Fruit fly (Drosophila melanogaster) whole organism, embryonic: ENCODE data around the gene Arc42.

ENCODE experiments used
- Aef1 ChIP-seq: fragments of 200-800 bp; sonication (Bioruptor generic); IDR thresholded peaks from 3 replicates; pipeline ENCODE4 v1.3.6; 2022; ENCODE audit warnings: missing biosample characterization, missing genetic modification characterization
- Asciz ChIP-seq: fragments of 200-800 bp; sonication (Bioruptor generic); optimal IDR thresholded peaks from 2 replicates; lab custom pipeline; 2017; ENCODE audit warnings: missing biosample characterization, mild to moderate bottlenecking, missing genetic modification characterization, missing genetic modification reagents
- CG10147 ChIP-seq: fragments of 200-800 bp; sonication (Bioruptor generic); optimal IDR thresholded peaks from 2 replicates; lab custom pipeline; 2019; ENCODE audit warnings: missing biosample characterization, mild to moderate bottlenecking, missing genetic modification characterization, moderate library complexity
- CG11247 ChIP-seq: fragments of 200-800 bp; sonication (Bioruptor generic); IDR thresholded peaks from 2 replicates; pipeline ENCODE4 v1.3.6; 2022; ENCODE audit warnings: missing biosample characterization, missing genetic modification characterization
- CG11696 ChIP-seq: fragments of 200-800 bp; sonication (Bioruptor generic); IDR thresholded peaks from 2 replicates; pipeline ENCODE4 v1.3.6; 2022; ENCODE audit warnings: missing biosample characterization, missing genetic modification characterization
- CG12659 ChIP-seq: fragments of 200-800 bp; sonication (Bioruptor generic); optimal IDR thresholded peaks from 3 replicates; lab custom pipeline; 2017; ENCODE audit warnings: mild to moderate bottlenecking, missing biosample characterization, missing genetic modification reagents, missing genetic modification characterization
- CG12744 ChIP-seq: fragments of 200-800 bp; sonication (Bioruptor generic); optimal IDR thresholded peaks from 2 replicates; lab custom pipeline; 2016; ENCODE audit warnings: missing biosample characterization, missing genetic modification characterization
- CG14441 ChIP-seq: fragments of 200-800 bp; sonication (Bioruptor generic); IDR thresholded peaks from 2 replicates; pipeline ENCODE4 v1.3.6; 2022; ENCODE audit warnings: missing biosample characterization, missing genetic modification characterization
- CG17802 ChIP-seq: fragments of 200-800 bp; sonication (Bioruptor generic); optimal IDR thresholded peaks from 2 replicates; lab custom pipeline; 2018; ENCODE audit warnings: missing biosample characterization, mild to moderate bottlenecking, missing genetic modification characterization, moderate library complexity
- CG3163 ChIP-seq: fragments of 200-800 bp; sonication (Bioruptor generic); optimal IDR thresholded peaks from 3 replicates; lab custom pipeline; 2016; ENCODE audit warnings: missing biosample characterization, missing genetic modification characterization
- CG34224 ChIP-seq: fragments of 200-800 bp; sonication (Bioruptor generic); IDR thresholded peaks from 3 replicates; pipeline ENCODE4 v1.3.6; 2022; ENCODE audit warnings: missing biosample characterization, missing genetic modification characterization; ENCODE audit not compliant: partially characterized antibody
- CG3726 ChIP-seq: fragments of 200-800 bp; sonication (Bioruptor generic); IDR thresholded peaks from 3 replicates; pipeline ENCODE4, ENCODE4 v1.3.6; 2022; ENCODE audit warnings: missing biosample characterization, missing genetic modification characterization
- CG3838 ChIP-seq: fragments of 200-800 bp; sonication (Bioruptor generic); optimal IDR thresholded peaks from 3 replicates; lab custom pipeline; 2016; ENCODE audit warnings: missing biosample characterization, missing genetic modification characterization
- CG3995 ChIP-seq: fragments of 200-800 bp; sonication (Bioruptor generic); optimal IDR thresholded peaks from 3 replicates; lab custom pipeline; 2016; ENCODE audit warnings: missing biosample characterization, missing genetic modification characterization
- CG6175 ChIP-seq: fragments of 200-800 bp; sonication (Bioruptor generic); IDR thresholded peaks from 3 replicates; pipeline ENCODE4 v1.3.6; 2022; ENCODE audit warnings: missing biosample characterization, missing genetic modification characterization
- CG6683 ChIP-seq: fragments of 200-800 bp; sonication (Bioruptor generic); optimal IDR thresholded peaks from 2 replicates; lab custom pipeline; 2017; ENCODE audit warnings: missing biosample characterization, mild to moderate bottlenecking, missing genetic modification characterization, missing genetic modification reagents
- CG7786 ChIP-seq: fragments of 200-800 bp; sonication (Bioruptor generic); optimal IDR thresholded peaks from 2 replicates; lab custom pipeline; 2016; ENCODE audit warnings: missing biosample characterization, missing genetic modification characterization
- Dad ChIP-seq: fragments of 200-800 bp; sonication (Bioruptor generic); optimal IDR thresholded peaks from 3 replicates; lab custom pipeline; 2016; ENCODE audit warnings: missing biosample characterization, missing genetic modification characterization
- Dek ChIP-seq: fragments of 200-800 bp; sonication (Bioruptor generic); optimal IDR thresholded peaks from 3 replicates; lab custom pipeline; 2019; ENCODE audit warnings: missing biosample characterization, mild to moderate bottlenecking, missing genetic modification characterization, moderate library complexity
- Elba2 ChIP-seq: fragments of 200-800 bp; sonication (Bioruptor generic); optimal IDR thresholded peaks from 3 replicates; lab custom pipeline; 2016; ENCODE audit warnings: missing biosample characterization, missing genetic modification characterization
- Ets65A ChIP-seq: fragments of 200-800 bp; sonication (Bioruptor generic); peaks from one replicate; lab custom pipeline; 2016; ENCODE audit warnings: missing biosample characterization, missing genetic modification characterization
- Gug ChIP-seq: fragments of 200-800 bp; sonication (Bioruptor generic); IDR thresholded peaks from 4 replicates; pipeline ENCODE4 v1.3.6; 2022; ENCODE audit warnings: missing biosample characterization, missing genetic modification characterization
- Hsf ChIP-seq: fragments of 200-800 bp; sonication (Bioruptor generic); optimal IDR thresholded peaks from 3 replicates; lab custom pipeline; 2016; ENCODE audit warnings: missing biosample characterization, missing genetic modification characterization
- Lpt ChIP-seq: fragments of >200 bp; optimal IDR thresholded peaks from 2 replicates; lab custom pipeline; 2018; ENCODE audit warnings: missing biosample characterization, missing genetic modification characterization
- NFAT ChIP-seq: fragments of 200-800 bp; sonication (Bioruptor generic); IDR thresholded peaks from 2 replicates; pipeline ENCODE4 v1.3.6; 2022; ENCODE audit warnings: missing biosample characterization, missing genetic modification characterization
- Six4 ChIP-seq: fragments of 200-800 bp; sonication (Bioruptor generic); optimal IDR thresholded peaks from 2 replicates; lab custom pipeline; 2016; ENCODE audit warnings: missing biosample characterization, missing genetic modification characterization
- Trl ChIP-seq, 3 experiments: fragments of >200 bp in 2 of 3; fragments of 200-800 bp in 1 of 3; sonication (Bioruptor generic) in 1 of 3; optimal IDR thresholded peaks; 2 replicates in 1 of 3; 3 replicates in 2 of 3; lab custom pipeline; 2016 to 2017; ENCODE audit warnings: missing biosample characterization in 1 of 3, missing genetic modification characterization in 1 of 3
- ab ChIP-seq: fragments of 200-800 bp; sonication (Bioruptor generic); optimal IDR thresholded peaks from 2 replicates; lab custom pipeline; 2016; ENCODE audit warnings: missing biosample characterization, missing genetic modification characterization
- bigmax ChIP-seq: fragments of 200-800 bp; sonication (Bioruptor generic); optimal IDR thresholded peaks from 2 replicates; lab custom pipeline; 2018; ENCODE audit warnings: missing biosample characterization, mild to moderate bottlenecking, missing genetic modification characterization
- cad ChIP-seq: fragments of >200 bp; optimal IDR thresholded peaks from 2 replicates; lab custom pipeline; 2017; ENCODE audit warnings: missing biosample characterization, missing genetic modification characterization
- chinmo ChIP-seq: fragments of 200-800 bp; sonication (Bioruptor generic); IDR thresholded peaks from 4 replicates; pipeline ENCODE4 v1.3.6; 2022; ENCODE audit warnings: missing biosample characterization, missing genetic modification characterization; ENCODE audit not compliant: partially characterized antibody
- croc ChIP-seq: fragments of 200-800 bp; sonication (Bioruptor generic); conservative IDR thresholded peaks from 3 replicates; pipeline ENCODE4 v1.3.6; 2022; ENCODE audit warnings: missing biosample characterization, missing genetic modification characterization
- da ChIP-seq: fragments of 200-800 bp; sonication (Bioruptor generic); optimal IDR thresholded peaks from 2 replicates; lab custom pipeline; 2016; ENCODE audit warnings: missing biosample characterization, missing genetic modification characterization
- en ChIP-seq: fragments of 200-800 bp; sonication (Bioruptor generic); optimal IDR thresholded peaks from 2 replicates; lab custom pipeline; 2016; ENCODE audit warnings: missing biosample characterization, missing genetic modification characterization
- fd102C ChIP-seq: fragments of 200-800 bp; sonication (Bioruptor generic); optimal IDR thresholded peaks from 2 replicates; lab custom pipeline; 2018; ENCODE audit warnings: missing biosample characterization, mild to moderate bottlenecking, missing genetic modification characterization, moderate library complexity
- fru ChIP-seq: fragments of >200 bp; optimal IDR thresholded peaks from 2 replicates; lab custom pipeline; 2017
- gem ChIP-seq: fragments of 200-800 bp; sonication (Bioruptor generic); optimal IDR thresholded peaks from 2 replicates; lab custom pipeline; 2019; ENCODE audit warnings: missing biosample characterization, mild to moderate bottlenecking, missing genetic modification characterization, moderate library complexity
- gfzf ChIP-seq: fragments of 200-800 bp; sonication (Bioruptor generic); optimal IDR thresholded peaks from 2 replicates; lab custom pipeline; 2016; ENCODE audit warnings: missing biosample characterization, mild to moderate bottlenecking, missing genetic modification characterization, moderate library complexity
- gsb ChIP-seq: fragments of 200-800 bp; sonication (Bioruptor generic); IDR thresholded peaks from 2 replicates; pipeline ENCODE4 v1.3.6; 2022; ENCODE audit warnings: missing biosample characterization, missing genetic modification characterization
- gt ChIP-seq: fragments of 200-800 bp; sonication (Bioruptor generic); IDR thresholded peaks from 2 replicates; pipeline ENCODE4 v1.3.6; 2022; ENCODE audit warnings: missing biosample characterization, missing genetic modification characterization
- jing ChIP-seq: fragments of 200-800 bp; sonication (Bioruptor generic); optimal IDR thresholded peaks from 2 replicates; lab custom pipeline; 2018; ENCODE audit warnings: missing biosample characterization, mild to moderate bottlenecking, missing genetic modification characterization
- lilli ChIP-seq: fragments of 200-800 bp; sonication (Bioruptor generic); optimal IDR thresholded peaks from 3 replicates; lab custom pipeline; 2016; ENCODE audit warnings: missing biosample characterization, missing genetic modification characterization
- mam ChIP-seq: fragments of 200-800 bp; sonication (Bioruptor generic); optimal IDR thresholded peaks from 3 replicates; lab custom pipeline; 2016; ENCODE audit warnings: missing biosample characterization, missing genetic modification characterization
- otp ChIP-seq: fragments of 200-800 bp; sonication (Bioruptor generic); IDR thresholded peaks from 3 replicates; pipeline ENCODE4, ENCODE4 v1.3.6; 2022; ENCODE audit warnings: missing biosample characterization, missing genetic modification characterization
- pan ChIP-seq, 4 experiments: fragments of >200 bp in 3 of 4; fragments of 200-800 bp in 1 of 4; sonication (Bioruptor generic) in 1 of 4; optimal IDR thresholded peaks in 3 of 4; IDR thresholded peaks in 1 of 4; 2 replicates each; pipeline versions ENCODE4 v1.3.6 to Lab custom; 2017 to 2022; ENCODE audit warnings: missing biosample characterization in 2 of 4, missing genetic modification characterization in 2 of 4, mixed read lengths in 1 of 4
- sim ChIP-seq: fragments of 200-800 bp; sonication (Bioruptor generic); IDR thresholded peaks from 2 replicates; pipeline ENCODE4 v1.3.6; 2022; ENCODE audit warnings: missing biosample characterization, missing genetic modification characterization
- sisA ChIP-seq: fragments of 200-800 bp; sonication (Bioruptor generic); IDR thresholded peaks from 2 replicates; pipeline ENCODE4 v1.3.6; 2022; ENCODE audit warnings: missing biosample characterization, missing genetic modification characterization
- so ChIP-seq: fragments of 200-800 bp; sonication (Bioruptor generic); IDR thresholded peaks from 3 replicates; pipeline ENCODE4 v1.3.6; 2022; ENCODE audit warnings: missing biosample characterization, missing genetic modification characterization
- zen ChIP-seq: fragments of 200-800 bp; sonication (Bioruptor generic); optimal IDR thresholded peaks from 3 replicates; lab custom pipeline; 2018; ENCODE audit warnings: missing biosample characterization, mild to moderate bottlenecking, missing genetic modification characterization, moderate library complexity

Gene Arc42

DNA sequence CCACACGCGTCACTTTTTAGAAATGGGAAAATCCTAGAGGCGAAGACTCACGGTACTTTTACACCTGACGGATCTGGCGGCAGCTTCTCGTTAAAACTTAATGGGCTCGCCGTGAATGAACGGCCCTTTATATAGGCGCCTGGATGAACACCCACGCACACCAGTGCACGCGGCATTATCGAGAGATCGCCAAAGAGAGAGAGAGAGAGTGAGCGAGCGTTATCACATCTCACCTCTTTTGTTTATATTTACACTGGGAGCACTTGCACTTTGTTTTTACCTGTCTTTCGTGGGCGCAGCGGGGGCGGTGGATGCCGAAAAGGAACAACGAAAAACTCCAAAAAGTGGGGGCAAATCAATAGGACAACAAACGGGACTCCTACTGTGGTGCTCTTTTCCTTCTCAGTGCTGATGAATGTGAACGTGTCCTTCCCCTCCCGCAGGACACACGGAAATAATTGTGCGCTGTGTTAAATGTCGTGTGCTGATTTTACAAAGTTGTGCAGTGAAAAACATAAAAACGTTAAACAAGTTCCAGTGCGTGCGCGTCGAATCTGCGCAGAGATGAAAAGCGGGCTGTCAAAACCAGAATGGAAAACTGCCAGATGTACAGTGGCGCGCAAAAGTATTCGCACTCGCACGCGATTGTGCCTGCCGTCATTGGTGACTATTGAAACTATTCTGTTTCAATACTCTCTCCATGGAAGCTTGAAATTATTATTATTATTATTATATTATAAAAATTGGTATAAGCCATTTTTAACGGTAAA, 2.2 kb upstream of the Arc42 start, which contains the start of gene Mrp5 (continued):
- no peak for TF ChIP-seq en
- TF ChIP-seq Dad (GFP tag; lab: Kevin White, UChicago), result no peak
- TF ChIP-seq Gug (GFP tag; lab: Robert Waterston, UW), result peak; percentile 75; the same call in 3 of the 4 replicates
- TF ChIP-seq Asciz (GFP tag; lab: Kevin White, UChicago), result no peak
- TF ChIP-seq bigmax (GFP tag; lab: Kevin White, UChicago), result no peak
- TF ChIP-seq CG12744 (GFP tag; lab: Kevin White, UChicago), result no peak
- peak; percentile 57 for TF ChIP-seq gem (tag; lab: Kevin White, UChicago)
- no peak for TF ChIP-seq fd102C (GFP tag; lab: Kevin White, UChicago)
- TF ChIP-seq CG6683 (GFP tag; lab: Kevin White, UChicago), result no peak
- TF ChIP-seq pan (optimal IDR thresholded peaks at IDR 0.05; lab: Kevin White, UChicago), result no peak
- peak in 1 of 2 experiments; percentile 62 for TF ChIP-seq pan (GFP tag; optimal IDR thresholded peaks at IDR 0.05 in 1 of 2, IDR thresholded peaks at IDR 0.05 in 1 of 2)
- TF ChIP-seq CG11247 (GFP tag; lab: Robert Waterston, UW), result peak; percentile 59; the same call in 1 of the 2 replicates
- TF ChIP-seq Trl (optimal IDR thresholded peaks at IDR 0.05; lab: Kevin White, UChicago), result peak; percentile 69 to 71
- no peak for TF ChIP-seq Trl (GFP tag; optimal IDR thresholded peaks at IDR 0.05; lab: Kevin White, UChicago)
- TF ChIP-seq Dek (tag; lab: Kevin White, UChicago), result peak; percentile 19
- TF ChIP-seq CG12659 (GFP tag; lab: Kevin White, UChicago), result peak; percentile 26
- TF ChIP-seq croc (GFP tag; lab: Robert Waterston, UW), result no peak
- TF ChIP-seq CG11696, result peak; percentile 48
- TF ChIP-seq zen (tag; lab: Kevin White, UChicago), result no peak
- TF ChIP-seq gsb (GFP tag; lab: Robert Waterston, UW), result no peak
- no peak for TF ChIP-seq chinmo (GFP tag; lab: Robert Waterston, UW)
- TF ChIP-seq Six4 (GFP tag; lab: Kevin White, UChicago), result no peak
- no peak for TF ChIP-seq jing (GFP tag; lab: Kevin White, UChicago)
- peak; percentile 49; the same call in 2 of the 3 replicates for TF ChIP-seq Aef1
- TF ChIP-seq CG10147, result no peak
- TF ChIP-seq so (GFP tag; lab: Robert Waterston, UW), result no peak
- no peak for TF ChIP-seq gfzf (GFP tag; lab: Kevin White, UChicago)
- peak; percentile 7 for TF ChIP-seq Hsf (GFP tag; lab: Kevin White, UChicago)
- no peak for TF ChIP-seq Lpt (GFP tag; lab: Kevin White, UChicago)
- no peak for TF ChIP-seq CG3838
- TF ChIP-seq CG17802 (tag; lab: Kevin White, UChicago), result no peak
- TF ChIP-seq Elba2 (GFP tag; lab: Kevin White, UChicago), result no peak
- TF ChIP-seq CG6175, result no peak
- TF ChIP-seq Ets65A (GFP tag; lab: Kevin White, UChicago), result peak; percentile 73
- no peak for TF ChIP-seq ab (GFP tag; lab: Kevin White, UChicago)
- no peak for TF ChIP-seq CG7786 (GFP tag; lab: Kevin White, UChicago)
- no peak for TF ChIP-seq gt (GFP tag; lab: Robert Waterston, UW)
- peak; percentile 61 for TF ChIP-seq CG14441
- TF ChIP-seq CG3163 (GFP tag; lab: Kevin White, UChicago), result no peak
- TF ChIP-seq mam, result peak; percentile 15
- peak; percentile 26 for TF ChIP-seq lilli
- TF ChIP-seq sisA, result peak; percentile 66
- TF ChIP-seq fru (lab: Kevin White, UChicago), result no peak
- peak; percentile 51; the same call in 1 of the 2 replicates for TF ChIP-seq NFAT
- no peak for TF ChIP-seq CG3995 (GFP tag; lab: Kevin White, UChicago)
- 0 out of 2 replicates have a peak, but pooled peaks have one; percentile 49 for TF ChIP-seq sim (GFP tag; lab: Robert Waterston, UW)
- no peak for TF ChIP-seq CG3726 (GFP tag; lab: Robert Waterston, UW)
- TF ChIP-seq da (GFP tag; lab: Kevin White, UChicago), result no peak
- TF ChIP-seq otp (GFP tag; lab: Robert Waterston, UW), result no peak
- TF ChIP-seq CG34224 (GFP tag; lab: Robert Waterston, UW), result 0 out of 3 replicates have a peak, but pooled peaks have one; percentile 15
- no peak for TF ChIP-seq cad (GFP tag; lab: Kevin White, UChicago)
